Fruit fly (Drosophila melanogaster) Kc167 (cell line): ENCODE measurements around the gene CG1024.

Source experiments
- insv ChIP-seq: fragments of >200 bp; optimal IDR thresholded peaks from 3 replicates; lab custom pipeline; 2018; ENCODE audit warnings: missing external identifiers
- psq ChIP-seq: fragments of >200 bp; optimal IDR thresholded peaks from 2 replicates; lab custom pipeline; 2017; ENCODE audit warnings: missing external identifiers

DNA sequence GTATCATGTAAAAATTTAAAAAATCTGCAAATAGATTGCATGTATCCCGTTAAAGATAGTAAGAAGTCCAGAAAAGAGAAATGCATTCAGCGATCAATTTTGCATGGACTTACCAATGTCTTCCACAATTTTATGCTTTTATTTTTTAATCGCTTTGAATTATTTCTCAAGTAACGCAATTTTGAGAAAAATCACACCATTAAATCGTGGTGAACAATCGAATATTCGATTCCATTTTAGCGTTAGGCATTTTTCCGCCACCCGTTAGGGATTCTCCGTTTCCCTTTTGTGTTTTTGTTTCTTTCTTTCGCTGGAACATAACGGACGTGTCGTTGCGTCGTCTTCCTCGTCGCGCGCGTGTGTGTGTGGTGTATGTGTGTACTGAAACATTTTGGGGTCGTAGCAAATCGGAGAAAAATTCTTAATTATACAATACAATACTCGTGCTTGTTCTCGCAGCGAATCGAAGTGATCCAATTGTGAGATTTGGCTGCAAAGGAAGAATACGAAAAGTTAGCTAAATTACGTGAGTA, 26.5 kb upstream of the CG1024 start, which contains the start of gene gpp:
- TF ChIP-seq insv: no peak
- TF ChIP-seq psq: peak; percentile 92
